Worm (Caenorhabditis elegans): Measurements from ENCODE around the gene oxi-1.

oxi-1 gene

ce11 chrIII:10880083-10880482 is 22.0 kb downstream of the oxi-1 start, which contains the start of gene C44B9.3:
C44B9.3 (minus strand) TSS chrIII:10880183.
- TF ChIP-seq flt-1 (GFP tag; IDR thresholded peaks at IDR 0.05) (no peak), tab-1 (GFP tag; IDR thresholded peaks at IDR 0.05) (no peak), T22C8.4 (GFP tag; IDR thresholded peaks at IDR 0.05) (no peak), cog-1 (tag; optimal IDR thresholded peaks at IDR 0.05) (no peak), ref-1 (GFP tag; conservative IDR thresholded peaks at IDR 0.05) (no peak), med-1 (GFP tag; optimal IDR thresholded peaks at IDR 0.05; ENCODE audit: insufficient read depth) (no peak), klf-2 (GFP tag; conservative IDR thresholded peaks at IDR 0.05) (no peak), ztf-23 (GFP tag; IDR thresholded peaks at IDR 0.05) (no peak), ztf-29 (GFP tag; IDR thresholded peaks at IDR 0.05) (no peak)

DNA sequence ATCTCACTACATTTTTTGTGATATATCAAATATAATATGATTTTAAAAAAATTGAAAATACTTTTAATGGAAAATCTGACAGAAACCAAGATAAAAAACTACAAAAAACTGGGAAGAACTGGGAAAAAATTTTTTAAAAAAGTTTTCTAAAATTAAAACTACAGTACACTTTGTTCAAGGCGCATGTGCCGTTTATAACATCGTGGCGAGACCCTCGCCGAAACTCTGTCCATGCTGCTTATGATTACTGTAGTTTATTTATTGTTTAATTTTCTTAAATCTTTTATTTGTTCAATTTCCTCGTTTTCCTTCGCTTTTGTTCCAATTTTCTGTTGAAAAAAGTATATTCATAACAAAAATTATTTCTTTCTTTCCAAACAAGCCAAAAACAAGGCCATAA is 23.4 kb downstream of the oxi-1 start, which contains the start of gene athp-1:
TSS of gene athp-1 (plus strand) at position 305 of the 400 bp plus-strand sequence.
- no peak for TF ChIP-seq ztf-29 (GFP tag; IDR thresholded peaks at IDR 0.05)
- no peak for TF ChIP-seq flt-1 (GFP tag; IDR thresholded peaks at IDR 0.05)
- no peak for TF ChIP-seq klf-2 (GFP tag; conservative IDR thresholded peaks at IDR 0.05)
- no peak for TF ChIP-seq T22C8.4 (GFP tag; IDR thresholded peaks at IDR 0.05)
- TF ChIP-seq tab-1 (GFP tag; IDR thresholded peaks at IDR 0.05), result no peak
- TF ChIP-seq med-1 (GFP tag; optimal IDR thresholded peaks at IDR 0.05; ENCODE audit: insufficient read depth), result no peak
- no peak for TF ChIP-seq ref-1 (GFP tag; conservative IDR thresholded peaks at IDR 0.05)
- TF ChIP-seq cog-1 (tag; optimal IDR thresholded peaks at IDR 0.05), result no peak
- TF ChIP-seq ztf-23 (GFP tag; IDR thresholded peaks at IDR 0.05), result no peak

DNA sequence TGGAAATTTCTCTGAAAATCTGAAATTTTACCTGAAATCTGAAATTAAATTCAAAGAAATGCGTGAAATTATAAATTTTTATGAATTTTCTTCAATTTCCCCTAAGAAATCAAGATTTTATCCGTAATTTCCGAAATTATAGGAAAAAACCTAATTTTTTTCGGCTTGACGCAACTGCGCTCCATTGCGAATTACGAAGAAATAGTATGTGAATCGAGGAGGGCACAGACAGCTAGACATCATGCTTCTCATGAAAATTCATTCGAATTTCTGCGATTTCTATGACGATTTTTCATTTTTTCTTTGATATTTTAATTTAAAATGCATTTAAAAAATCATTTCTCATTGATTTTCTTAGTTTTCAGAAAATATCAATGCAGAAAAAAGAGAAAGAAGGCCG is 23.9 kb downstream of the oxi-1 start:
- no peak for TF ChIP-seq cog-1 (tag; optimal IDR thresholded peaks at IDR 0.05)
- TF ChIP-seq T22C8.4 (GFP tag; IDR thresholded peaks at IDR 0.05), result no peak
- TF ChIP-seq ztf-29 (GFP tag; IDR thresholded peaks at IDR 0.05), result no peak

ce11 chrIII:10888824-10889223 is 30.7 kb downstream of the oxi-1 start:
- TF ChIP-seq tab-1 (GFP tag; IDR thresholded peaks at IDR 0.05), result no peak
- TF ChIP-seq flt-1 (GFP tag; IDR thresholded peaks at IDR 0.05), result no peak
- no peak for TF ChIP-seq T22C8.4 (GFP tag; IDR thresholded peaks at IDR 0.05)
- TF ChIP-seq klf-2 (GFP tag; conservative IDR thresholded peaks at IDR 0.05), result no peak
- TF ChIP-seq ztf-23 (GFP tag; IDR thresholded peaks at IDR 0.05), result no peak
- no peak for TF ChIP-seq ztf-29 (GFP tag; IDR thresholded peaks at IDR 0.05)
- TF ChIP-seq med-1 (GFP tag; optimal IDR thresholded peaks at IDR 0.05; ENCODE audit: insufficient read depth), result no peak
- TF ChIP-seq ref-1 (GFP tag; conservative IDR thresholded peaks at IDR 0.05), result no peak
- no peak for TF ChIP-seq cog-1 (tag; optimal IDR thresholded peaks at IDR 0.05)

DNA sequence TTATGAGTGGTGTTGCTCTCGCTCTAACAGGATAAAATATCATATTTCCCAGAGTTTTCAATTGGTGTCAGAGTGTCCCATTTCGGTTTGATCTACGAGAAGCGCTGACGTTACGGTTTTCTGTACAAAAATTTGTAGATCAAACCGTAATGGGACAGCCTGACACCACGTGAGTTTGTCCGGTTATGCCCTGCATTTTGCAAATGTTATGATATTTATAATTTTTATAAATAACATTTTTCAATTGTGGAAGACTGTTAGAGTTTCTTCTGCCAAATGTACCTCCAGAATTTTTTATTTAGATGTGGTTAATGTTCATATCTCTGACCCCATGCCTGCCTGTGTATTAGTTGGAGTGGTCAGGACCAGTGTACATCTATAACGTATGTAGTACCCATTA is 36.1 kb downstream of the oxi-1 start, which contains the start of gene fbxb-87:
TSS of gene fbxb-87 (plus strand) at position 301 of the 400 bp plus-strand sequence.
- no peak for TF ChIP-seq flt-1 (GFP tag; IDR thresholded peaks at IDR 0.05)
- TF ChIP-seq ref-1 (GFP tag; conservative IDR thresholded peaks at IDR 0.05), result no peak
- TF ChIP-seq ztf-29 (GFP tag; IDR thresholded peaks at IDR 0.05), result no peak
- no peak for TF ChIP-seq ztf-23 (GFP tag; IDR thresholded peaks at IDR 0.05)
- no peak for TF ChIP-seq cog-1 (tag; optimal IDR thresholded peaks at IDR 0.05)
- TF ChIP-seq med-1 (GFP tag; optimal IDR thresholded peaks at IDR 0.05; ENCODE audit: insufficient read depth), result no peak
- TF ChIP-seq T22C8.4 (GFP tag; IDR thresholded peaks at IDR 0.05), result no peak
- TF ChIP-seq klf-2 (GFP tag; conservative IDR thresholded peaks at IDR 0.05), result no peak
- no peak for TF ChIP-seq tab-1 (GFP tag; IDR thresholded peaks at IDR 0.05)

DNA sequence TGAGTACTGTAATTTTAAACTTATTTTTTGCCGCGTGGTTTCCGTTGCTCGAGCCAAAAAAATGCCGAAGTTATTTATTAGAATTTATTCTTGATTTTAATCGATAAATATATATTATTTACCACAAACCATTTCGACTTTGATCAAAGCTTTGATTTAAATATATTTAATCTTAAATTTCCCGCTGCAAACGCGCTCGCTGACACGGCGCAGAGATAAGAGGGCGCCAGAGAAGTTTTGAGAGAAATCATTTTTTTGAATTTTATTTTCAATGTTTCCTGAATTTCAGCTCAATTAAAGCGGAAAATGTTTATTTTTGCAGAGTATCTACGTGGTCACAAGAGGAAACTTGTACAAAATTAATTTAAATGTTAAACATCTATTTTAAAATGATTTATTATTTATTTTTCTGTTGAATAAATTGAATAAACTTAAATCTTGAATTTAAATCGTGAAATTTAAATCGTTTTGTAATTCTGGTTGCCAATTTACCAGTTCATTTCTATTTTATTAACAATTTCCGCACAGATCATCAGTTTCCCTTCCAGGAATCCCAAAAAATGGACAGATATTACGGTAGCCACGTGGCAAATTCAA is 37.8 kb downstream of the oxi-1 start, which contains the start of gene com-1:
TSS of gene com-1 (plus strand) at position 547 of the 597 bp plus-strand sequence.
- TF ChIP-seq T22C8.4 (GFP tag; IDR thresholded peaks at IDR 0.05) (no peak), tab-1 (GFP tag; IDR thresholded peaks at IDR 0.05) (no peak), med-1 (GFP tag; optimal IDR thresholded peaks at IDR 0.05; ENCODE audit: insufficient read depth) (no peak), ref-1 (GFP tag; conservative IDR thresholded peaks at IDR 0.05) (no peak), cog-1 (tag; optimal IDR thresholded peaks at IDR 0.05) (no peak)

- TF ChIP-seq ztf-29 (GFP tag; IDR thresholded peaks at IDR 0.05) (no peak), T22C8.4 (GFP tag; IDR thresholded peaks at IDR 0.05) (no peak), med-1 (GFP tag; optimal IDR thresholded peaks at IDR 0.05; ENCODE audit: insufficient read depth) (no peak), cog-1 (tag; optimal IDR thresholded peaks at IDR 0.05) (no peak), ref-1 (GFP tag; conservative IDR thresholded peaks at IDR 0.05) (no peak), klf-2 (GFP tag; conservative IDR thresholded peaks at IDR 0.05) (no peak), flt-1 (GFP tag; IDR thresholded peaks at IDR 0.05) (no peak), ztf-23 (GFP tag; IDR thresholded peaks at IDR 0.05) (no peak), tab-1 (GFP tag; IDR thresholded peaks at IDR 0.05) (no peak)
Measured at ce11 chrIII:10902341-10902740, 44.3 kb downstream of the oxi-1 start, which contains the start of gene unc-119. unc-119 (plus strand) TSS chrIII:10902641.

ce11 chrIII:10903009-10903609 is 45.0 kb downstream of the oxi-1 start:
- TF ChIP-seq ztf-29 (GFP tag; IDR thresholded peaks at IDR 0.05) (no peak), ztf-23 (GFP tag; IDR thresholded peaks at IDR 0.05) (no peak), flt-1 (GFP tag; IDR thresholded peaks at IDR 0.05) (no peak), klf-2 (GFP tag; conservative IDR thresholded peaks at IDR 0.05) (no peak), ref-1 (GFP tag; conservative IDR thresholded peaks at IDR 0.05) (no peak), tab-1 (GFP tag; IDR thresholded peaks at IDR 0.05) (no peak), med-1 (GFP tag; optimal IDR thresholded peaks at IDR 0.05; ENCODE audit: insufficient read depth) (no peak), cog-1 (tag; optimal IDR thresholded peaks at IDR 0.05) (no peak), T22C8.4 (GFP tag; IDR thresholded peaks at IDR 0.05) (no peak)

- no peak for TF ChIP-seq cog-1 (tag; optimal IDR thresholded peaks at IDR 0.05)
- no peak for TF ChIP-seq tab-1 (GFP tag; IDR thresholded peaks at IDR 0.05)
- TF ChIP-seq ztf-29 (GFP tag; IDR thresholded peaks at IDR 0.05), result no peak
- no peak for TF ChIP-seq ztf-23 (GFP tag; IDR thresholded peaks at IDR 0.05)
- TF ChIP-seq T22C8.4 (GFP tag; IDR thresholded peaks at IDR 0.05), result no peak
- TF ChIP-seq flt-1 (GFP tag; IDR thresholded peaks at IDR 0.05), result no peak
- no peak for TF ChIP-seq med-1 (GFP tag; optimal IDR thresholded peaks at IDR 0.05; ENCODE audit: insufficient read depth)
- no peak for TF ChIP-seq ref-1 (GFP tag; conservative IDR thresholded peaks at IDR 0.05)
Measured at ce11 chrIII:10904320-10904961, 46.4 kb downstream of the oxi-1 start.

Data from whole organism, midembryonic.